Fruit fly (Drosophila melanogaster) whole organism, embryonic: ENCODE data around the gene CG6231.

Experiments
- Ada2b ChIP-seq: fragments of 200-800 bp; sonication (Bioruptor generic); IDR thresholded peaks from 2 replicates; pipeline ENCODE4 v1.3.6; 2022; ENCODE audit warnings: missing biosample characterization, missing genetic modification characterization
- Blimp-1 ChIP-seq: fragments of 200-800 bp; sonication (Bioruptor generic); optimal IDR thresholded peaks from 3 replicates; lab custom pipeline; 2018; ENCODE audit warnings: missing biosample characterization, missing genetic modification characterization, mild to moderate bottlenecking, moderate library complexity, missing genetic modification reagents
- C15 ChIP-seq: fragments of 200-800 bp; sonication (Bioruptor generic); IDR thresholded peaks from 3 replicates; pipeline ENCODE4 v1.3.6; 2022; ENCODE audit warnings: missing biosample characterization, missing genetic modification characterization
- CG10979 ChIP-seq: fragments of 200-800 bp; sonication (Bioruptor generic); optimal IDR thresholded peaks from 2 replicates; lab custom pipeline; 2018; ENCODE audit warnings: missing biosample characterization, mild to moderate bottlenecking, missing genetic modification characterization, moderate library complexity
- CG11093 ChIP-seq: fragments of 200-800 bp; sonication (Bioruptor generic); IDR thresholded peaks from 3 replicates; pipeline ENCODE4 v1.3.6; 2022; ENCODE audit warnings: missing biosample characterization, missing genetic modification characterization
- CG11695 ChIP-seq: fragments of 200-800 bp; sonication (Bioruptor generic); IDR thresholded peaks from 3 replicates; pipeline ENCODE4 v1.3.6; 2022; ENCODE audit warnings: missing biosample characterization, missing genetic modification characterization
- CG11696 ChIP-seq: fragments of 200-800 bp; sonication (Bioruptor generic); IDR thresholded peaks from 2 replicates; pipeline ENCODE4 v1.3.6; 2022; ENCODE audit warnings: missing biosample characterization, missing genetic modification characterization
- CG12236 ChIP-seq: fragments of 200-800 bp; sonication (Bioruptor generic); optimal IDR thresholded peaks from 2 replicates; lab custom pipeline; 2016; ENCODE audit warnings: missing biosample characterization, missing genetic modification characterization
- CG14050 ChIP-seq: fragments of 200-800 bp; sonication (Bioruptor generic); IDR thresholded peaks from 3 replicates; pipeline ENCODE4 v1.3.6; 2022; ENCODE audit warnings: missing biosample characterization, missing genetic modification characterization
- CG1529 ChIP-seq: fragments of 200-800 bp; sonication (Bioruptor generic); optimal IDR thresholded peaks from 3 replicates; lab custom pipeline; 2018; ENCODE audit warnings: missing biosample characterization, missing genetic modification characterization
- CG16813 ChIP-seq: fragments of 200-800 bp; sonication (Bioruptor generic); IDR thresholded peaks from 3 replicates; pipeline ENCODE4 v1.3.6; 2022; ENCODE audit warnings: missing biosample characterization, missing genetic modification characterization; ENCODE audit not compliant: partially characterized antibody
- CG17186 ChIP-seq: fragments of 200-800 bp; sonication (Bioruptor generic); optimal IDR thresholded peaks from 3 replicates; lab custom pipeline; 2017; ENCODE audit warnings: missing biosample characterization, missing genetic modification reagents, missing genetic modification characterization
- CG2120 ChIP-seq: fragments of 200-800 bp; sonication (Bioruptor generic); optimal IDR thresholded peaks from 3 replicates; lab custom pipeline; 2016; ENCODE audit warnings: missing biosample characterization, missing genetic modification characterization
- CG31388 ChIP-seq: fragments of 200-800 bp; sonication (Bioruptor generic); optimal IDR thresholded peaks from 2 replicates; lab custom pipeline; 2016; ENCODE audit warnings: missing biosample characterization, missing genetic modification characterization
- CG33213 ChIP-seq: fragments of 200-800 bp; sonication (Bioruptor generic); optimal IDR thresholded peaks from 3 replicates; lab custom pipeline; 2016; ENCODE audit warnings: missing biosample characterization, missing genetic modification characterization
- CG4404 ChIP-seq: fragments of 200-800 bp; sonication (Bioruptor generic); IDR thresholded peaks from 2 replicates; pipeline ENCODE4 v1.3.6; 2022; ENCODE audit warnings: missing biosample characterization, missing genetic modification characterization
- CG4424 ChIP-seq: fragments of 200-800 bp; sonication (Bioruptor generic); optimal IDR thresholded peaks from 3 replicates; lab custom pipeline; 2016; ENCODE audit warnings: missing biosample characterization, missing genetic modification characterization
- CG6791 ChIP-seq: fragments of 200-800 bp; sonication (Bioruptor generic); IDR thresholded peaks from 3 replicates; pipeline ENCODE4 v1.3.6; 2022; ENCODE audit warnings: missing biosample characterization, missing genetic modification characterization; ENCODE audit not compliant: partially characterized antibody
- CG7357 ChIP-seq: fragments of 200-800 bp; sonication (Bioruptor generic); IDR thresholded peaks from 3 replicates; pipeline ENCODE4 v1.3.6; 2022; ENCODE audit warnings: missing biosample characterization, missing genetic modification characterization
- CG8478 ChIP-seq: fragments of >200 bp; optimal IDR thresholded peaks from 2 replicates; lab custom pipeline; 2018
- CG9215 ChIP-seq: fragments of 200-800 bp; sonication (Bioruptor generic); IDR thresholded peaks from 2 replicates; pipeline ENCODE4 v1.3.6; 2022; ENCODE audit warnings: missing biosample characterization, missing genetic modification characterization
- CkIIα-i1 ChIP-seq: fragments of 200-800 bp; sonication (Bioruptor generic); IDR thresholded peaks from 2 replicates; pipeline ENCODE4 v1.3.6; 2022; ENCODE audit warnings: missing biosample characterization, missing genetic modification characterization
- CrebB ChIP-seq: fragments of 200-800 bp; sonication (Bioruptor generic); optimal IDR thresholded peaks from 3 replicates; lab custom pipeline; 2018; ENCODE audit warnings: missing biosample characterization, mild to moderate bottlenecking, missing genetic modification characterization
- Dip2 ChIP-seq: fragments of 200-800 bp; sonication (Bioruptor generic); IDR thresholded peaks from 2 replicates; pipeline ENCODE4 v1.3.6; 2022; ENCODE audit warnings: missing biosample characterization, missing genetic modification characterization
- Doc2 ChIP-seq: fragments of 200-800 bp; sonication (Bioruptor generic); IDR thresholded peaks from 2 replicates; pipeline ENCODE4 v1.3.6; 2022; ENCODE audit warnings: missing biosample characterization, missing genetic modification characterization
- HLH54F ChIP-seq: fragments of 200-800 bp; sonication (Bioruptor generic); optimal IDR thresholded peaks from 3 replicates; lab custom pipeline; 2016; ENCODE audit warnings: missing biosample characterization, missing genetic modification characterization
- Hr78 ChIP-seq, 2 experiments: fragments of 200-800 bp in 1 of 2; fragments of >200 bp in 1 of 2; sonication (Bioruptor generic) in 1 of 2; optimal IDR thresholded peaks; 2 replicates each; lab custom pipeline; 2017 to 2019; ENCODE audit warnings: missing biosample characterization in 2 of 2, missing genetic modification characterization in 2 of 2, mild to moderate bottlenecking in 1 of 2, moderate library complexity in 1 of 2
- MTF-1 ChIP-seq: fragments of 200-800 bp; sonication (Bioruptor generic); optimal IDR thresholded peaks from 2 replicates; lab custom pipeline; 2018; ENCODE audit warnings: missing biosample characterization, mild to moderate bottlenecking, missing genetic modification characterization, borderline replicate concordance
- Opbp ChIP-seq: fragments of 200-800 bp; sonication (Bioruptor generic); IDR thresholded peaks from 3 replicates; pipeline ENCODE4 v1.3.6; 2022; ENCODE audit warnings: missing biosample characterization, missing genetic modification characterization; ENCODE audit not compliant: partially characterized antibody
- Rfx ChIP-seq: fragments of 200-800 bp; sonication (Bioruptor generic); IDR thresholded peaks from 2 replicates; pipeline ENCODE4 v1.3.6; 2022; ENCODE audit warnings: missing biosample characterization, missing genetic modification characterization
- Tbp ChIP-seq: fragments of >200 bp; optimal IDR thresholded peaks from 2 replicates; lab custom pipeline; 2018; ENCODE audit warnings: missing biosample characterization, missing genetic modification characterization
- YL-1 ChIP-seq: fragments of 200-800 bp; sonication (Bioruptor generic); optimal IDR thresholded peaks from 3 replicates; lab custom pipeline; 2017; ENCODE audit warnings: missing biosample characterization, mild to moderate bottlenecking, missing genetic modification characterization
- al ChIP-seq: fragments of 200-800 bp; sonication (Bioruptor generic); IDR thresholded peaks from 2 replicates; pipeline ENCODE4 v1.3.6; 2022; ENCODE audit warnings: missing biosample characterization, missing genetic modification characterization
- az2 ChIP-seq: fragments of 200-800 bp; sonication (Bioruptor generic); optimal IDR thresholded peaks from 3 replicates; lab custom pipeline; 2016; ENCODE audit warnings: missing biosample characterization, missing genetic modification characterization
- corto ChIP-seq: fragments of 200-800 bp; sonication (Bioruptor generic); optimal IDR thresholded peaks from 2 replicates; lab custom pipeline; 2016; ENCODE audit warnings: missing biosample characterization, mild to moderate bottlenecking, missing genetic modification characterization, moderate library complexity
- dan ChIP-seq: fragments of 200-800 bp; sonication (Bioruptor generic); IDR thresholded peaks from 2 replicates; pipeline ENCODE4 v1.3.6; 2022; ENCODE audit warnings: missing biosample characterization, missing genetic modification characterization
- dati ChIP-seq: fragments of 200-800 bp; sonication (Bioruptor generic); IDR thresholded peaks from 2 replicates; pipeline ENCODE4 v1.3.6; 2022; ENCODE audit warnings: missing biosample characterization, missing genetic modification characterization
- disco-r ChIP-seq: fragments of 200-800 bp; sonication (Bioruptor generic); optimal IDR thresholded peaks from 2 replicates; lab custom pipeline; 2016; ENCODE audit warnings: missing biosample characterization, missing genetic modification characterization
- ems ChIP-seq: fragments of 200-800 bp; sonication (Bioruptor generic); optimal IDR thresholded peaks from 3 replicates; lab custom pipeline; 2016; ENCODE audit warnings: missing biosample characterization, missing genetic modification characterization
- grn ChIP-seq: fragments of 200-800 bp; sonication (Bioruptor generic); optimal IDR thresholded peaks from 3 replicates; lab custom pipeline; 2017; ENCODE audit warnings: missing biosample characterization, missing genetic modification characterization
- inv ChIP-seq: fragments of 200-800 bp; sonication (Bioruptor generic); IDR thresholded peaks from 2 replicates; pipeline ENCODE4 v1.3.6; 2022; ENCODE audit warnings: missing biosample characterization, missing genetic modification characterization; ENCODE audit not compliant: partially characterized antibody
- lola ChIP-seq, 3 experiments: fragments of >200 bp in 2 of 3; fragments of 200-800 bp in 1 of 3; sonication (Bioruptor generic) in 1 of 3; optimal IDR thresholded peaks; 2 replicates each; lab custom pipeline; 2017 to 2019; ENCODE audit warnings: missing biosample characterization in 3 of 3, missing genetic modification characterization in 3 of 3, mild to moderate bottlenecking in 1 of 3, moderate library complexity in 1 of 3
- pita ChIP-seq: fragments of 200-800 bp; sonication (Bioruptor generic); optimal IDR thresholded peaks from 2 replicates; lab custom pipeline; 2017; ENCODE audit warnings: missing biosample characterization, mild to moderate bottlenecking, missing genetic modification characterization
- prd ChIP-seq, 3 experiments: fragments of >200 bp in 2 of 3; fragments of 200-800 bp in 1 of 3; sonication (Bioruptor generic) in 1 of 3; optimal IDR thresholded peaks in 2 of 3; IDR thresholded peaks in 1 of 3; 2 replicates in 2 of 3; 3 replicates in 1 of 3; pipeline versions ENCODE4 v1.3.6 to Lab custom; 2017 to 2022; ENCODE audit warnings: missing biosample characterization in 1 of 3, missing genetic modification characterization in 1 of 3
- pzg ChIP-seq: fragments of 200-800 bp; sonication (Bioruptor generic); optimal IDR thresholded peaks from 3 replicates; lab custom pipeline; 2018; ENCODE audit warnings: missing biosample characterization, mild to moderate bottlenecking, missing genetic modification characterization, moderate library complexity
- ranshi ChIP-seq: fragments of 200-800 bp; sonication (Bioruptor generic); IDR thresholded peaks from 2 replicates; pipeline ENCODE4 v1.3.6; 2022; ENCODE audit warnings: missing biosample characterization, missing genetic modification characterization
- run ChIP-seq: fragments of 200-800 bp; sonication (Bioruptor generic); optimal IDR thresholded peaks from 3 replicates; lab custom pipeline; 2018; ENCODE audit warnings: missing biosample characterization, mild to moderate bottlenecking, missing genetic modification characterization
- tap ChIP-seq: fragments of 200-800 bp; optimal IDR thresholded peaks from 3 replicates; lab custom pipeline; 2019; ENCODE audit warnings: missing biosample characterization, mild to moderate bottlenecking, missing genetic modification characterization, moderate library complexity

Gene CG6231

DNA sequence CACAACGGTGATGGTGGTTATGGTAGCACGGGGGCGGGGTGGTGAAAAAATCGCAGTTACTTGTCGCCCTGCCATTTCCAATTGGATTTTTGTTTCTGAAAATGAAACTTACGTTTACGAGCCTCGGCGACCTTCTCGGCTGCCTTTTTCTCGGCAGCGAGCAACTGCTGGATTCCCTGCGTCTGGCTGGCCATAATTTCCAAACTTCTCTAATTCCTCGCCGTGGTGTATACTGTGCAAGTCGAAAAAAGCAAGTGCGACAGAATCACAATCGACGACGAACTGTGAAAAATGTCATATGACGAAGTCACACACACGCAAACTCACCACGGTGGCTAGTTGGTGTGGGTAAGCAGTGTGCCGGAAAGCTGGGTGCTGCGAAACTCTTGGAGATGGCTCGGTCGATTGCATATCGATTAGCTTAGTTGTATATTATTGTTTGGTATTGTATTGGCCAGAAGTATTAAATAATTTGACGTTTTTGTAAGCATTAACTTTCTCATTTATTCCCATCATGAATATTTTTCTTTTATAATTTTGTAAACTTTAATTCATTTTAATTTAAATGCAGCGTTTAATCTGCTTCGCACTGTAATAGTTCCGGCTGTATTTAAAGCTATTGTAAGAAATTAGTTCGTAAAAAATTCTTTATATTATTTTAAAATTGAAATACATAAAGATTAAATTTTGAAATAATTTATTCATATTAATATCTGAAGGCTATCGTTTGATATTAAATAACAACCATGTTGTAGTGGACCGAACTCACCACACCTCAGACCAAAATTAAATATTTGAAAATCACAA, 11.8 kb upstream of the CG6231 start, which contains the start of gene Vha13 (continued):
- TF ChIP-seq CkIIα-i1 (no peak), inv (GFP tag; lab: Robert Waterston, UW) (peak; percentile 62), CG33213 (GFP tag; lab: Kevin White, UChicago) (peak; percentile 26), CG11696 (GFP tag; lab: Robert Waterston, UW) (no peak), Dip2 (GFP tag; lab: Robert Waterston, UW) (no peak), al (0 out of 2 replicates have a peak, but pooled peaks have one; percentile 23), CrebB (peak; percentile 36), CG11093 (GFP tag; lab: Robert Waterston, UW) (no peak), CG17186 (GFP tag; lab: Kevin White, UChicago) (no peak), CG2120 (GFP tag; lab: Kevin White, UChicago) (peak; percentile 58), CG4424 (GFP tag; lab: Kevin White, UChicago) (peak; percentile 58), CG8478 (lab: Kevin White, UChicago) (no peak), pzg (GFP tag; lab: Kevin White, UChicago) (peak; percentile 78), Rfx (GFP tag; lab: Robert Waterston, UW) (peak; percentile 87), ems (GFP tag; lab: Kevin White, UChicago) (no peak), CG31388 (GFP tag; lab: Kevin White, UChicago) (no peak), CG12236 (GFP tag; lab: Kevin White, UChicago) (no peak), Blimp-1 (GFP tag; lab: Kevin White, UChicago) (no peak), CG10979 (tag; lab: Kevin White, UChicago) (no peak), Doc2 (no peak), Hr78 (GFP tag; optimal IDR thresholded peaks at IDR 0.05; lab: Kevin White, UChicago) (peak in 1 of 2 experiments; percentile 24), Ada2b (GFP tag; lab: Robert Waterston, UW) (0 out of 2 replicates have a peak, but pooled peaks have one; percentile 9), CG6791 (GFP tag; lab: Robert Waterston, UW) (peak; percentile 82), CG1529 (GFP tag; lab: Kevin White, UChicago) (no peak), lola (GFP tag; optimal IDR thresholded peaks at IDR 0.05; lab: Kevin White, UChicago) (peak in 1 of 3 experiments; percentile 32), dan (GFP tag; lab: Robert Waterston, UW) (no peak), az2 (peak; percentile 18), prd (optimal IDR thresholded peaks at IDR 0.05; lab: Kevin White, UChicago) (no peak), prd (GFP tag; IDR thresholded peaks at IDR 0.05; lab: Robert Waterston, UW) (peak; percentile 67; the same call in 2 of the 3 replicates), CG4404 (0 out of 2 replicates have a peak, but pooled peaks have one; percentile 9), grn (no peak), HLH54F (peak; percentile 35), CG9215 (GFP tag; lab: Robert Waterston, UW) (peak; percentile 59), run (tag; lab: Kevin White, UChicago) (peak; percentile 49), Opbp (GFP tag; lab: Robert Waterston, UW) (peak; percentile 82), Tbp (GFP tag; lab: Kevin White, UChicago) (no peak), C15 (GFP tag; lab: Robert Waterston, UW) (no peak), pita (GFP tag; lab: Kevin White, UChicago) (no peak), ranshi (GFP tag; lab: Robert Waterston, UW) (peak; percentile 40), CG14050 (no peak), CG16813 (GFP tag; lab: Robert Waterston, UW) (peak; percentile 63), MTF-1 (peak; percentile 39), YL-1 (GFP tag; lab: Kevin White, UChicago) (peak; percentile 96), corto (GFP tag; lab: Kevin White, UChicago) (no peak), CG11695 (GFP tag; lab: Robert Waterston, UW) (no peak), dati (GFP tag; lab: Robert Waterston, UW) (no peak), disco-r (GFP tag; lab: Kevin White, UChicago) (peak; percentile 40), tap (tag; lab: Kevin White, UChicago) (peak; percentile 4), CG7357 (GFP tag; lab: Robert Waterston, UW) (0 out of 3 replicates have a peak, but pooled peaks have one; percentile 26)
